Worm (Caenorhabditis elegans) whole organism, L2 larva: ENCODE data around the gene Y22D7AL.15.

ENCODE experiments used
- Y55F3AM.14 ChIP-seq: fragments of 200-800 bp; sonication (Bioruptor generic); optimal IDR thresholded peaks from 2 replicates; lab custom pipeline; 2018; ENCODE audit warnings: mild to moderate bottlenecking, missing genetic modification characterization, missing compliant biosample characterization
- ceh-82 ChIP-seq: fragments of 150-350 bp; optimal IDR thresholded peaks from 2 replicates; lab custom pipeline; 2014; ENCODE audit warnings: missing biosample characterization, missing genetic modification characterization
- gmeb-1 ChIP-seq: fragments of 150-350 bp; optimal IDR thresholded peaks from 2 replicates; lab custom pipeline; 2014; ENCODE audit warnings: missing biosample characterization, missing genetic modification characterization
- mdl-1 ChIP-seq, 2 experiments: fragments of 150-350 bp in 1 of 2; sonication (generic microtip) in 1 of 2; optimal IDR thresholded peaks; 2 replicates each; lab custom pipeline; 2017; ENCODE audit warnings: missing biosample characterization in 2 of 2, missing genetic modification characterization in 2 of 2
- nhr-12 ChIP-seq: fragments of 150-350 bp; optimal IDR thresholded peaks from 2 replicates; lab custom pipeline; 2014; ENCODE audit warnings: missing biosample characterization, missing genetic modification characterization
- nhr-129 ChIP-seq: fragments of 150-350 bp; optimal IDR thresholded peaks from 2 replicates; lab custom pipeline; 2014; ENCODE audit warnings: missing biosample characterization, missing genetic modification characterization
- nhr-21 ChIP-seq: fragments of 150-350 bp; optimal IDR thresholded peaks from 2 replicates; lab custom pipeline; 2014; ENCODE audit warnings: missing biosample characterization, missing genetic modification characterization
- unc-39 ChIP-seq: fragments of 150-350 bp; optimal IDR thresholded peaks from 2 replicates; lab custom pipeline; 2014; ENCODE audit warnings: missing biosample characterization, missing genetic modification characterization
- ztf-11 ChIP-seq: sonication (generic microtip); optimal IDR thresholded peaks from 2 replicates; lab custom pipeline; 2017; ENCODE audit warnings: missing biosample characterization, missing genetic modification characterization

DNA sequence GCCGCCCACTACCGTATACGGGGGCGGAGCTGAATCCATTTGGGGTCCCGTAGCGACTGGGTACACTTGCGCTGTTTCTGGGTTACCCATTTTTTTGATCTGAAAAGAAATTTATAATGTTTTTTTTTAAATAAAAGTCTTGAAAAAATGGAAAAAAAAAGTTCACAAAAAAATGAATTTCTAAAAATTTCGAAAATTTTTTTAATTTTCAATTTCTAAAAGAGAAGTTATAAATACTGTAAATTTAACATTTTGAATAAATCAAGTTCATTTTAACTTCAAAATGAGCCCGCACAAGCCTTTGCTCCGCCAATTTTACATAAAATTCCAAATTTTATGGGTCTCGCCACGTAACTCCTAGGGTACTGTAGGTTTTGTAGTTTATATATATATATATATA is at the start of gene Y22D7AL.15:
- TF ChIP-seq gmeb-1 (tag; lab: Kevin White, UChicago) (no peak), ztf-11 (tag; lab: Kevin White, UChicago) (no peak), ceh-82 (no peak), Y55F3AM.14 (GFP tag; lab: Kevin White, UChicago) (no peak), unc-39 (tag; lab: Kevin White, UChicago) (no peak), mdl-1 (tag; optimal IDR thresholded peaks at IDR 0.05; lab: Kevin White, UChicago) (no peak), nhr-129 (tag; lab: Kevin White, UChicago) (no peak), nhr-21 (tag; lab: Kevin White, UChicago) (no peak), nhr-12 (tag; lab: Kevin White, UChicago) (no peak)
